Fruit fly (Drosophila melanogaster) whole organism, adult: ENCODE data around the gene 5-HT2B.

Experiments
- CG1620 ChIP-seq: fragments of 200-800 bp; sonication (Bioruptor generic); optimal IDR thresholded peaks from 2 replicates; lab custom pipeline; 2016; ENCODE audit warnings: missing biosample characterization, missing genetic modification characterization
- bab1 ChIP-seq: fragments of 200-800 bp; sonication (Bioruptor generic); optimal IDR thresholded peaks from 3 replicates; lab custom pipeline; 2019; ENCODE audit warnings: missing biosample characterization, mild to moderate bottlenecking, missing genetic modification characterization, moderate library complexity

dm6 chr3R:8669900-8670528, 92.0 kb downstream of the 5-HT2B start:
- TF ChIP-seq bab1 (GFP tag; lab: Kevin White, UChicago), result no peak
- TF ChIP-seq CG1620 (GFP tag; lab: Kevin White, UChicago), result no peak
